Worm (Caenorhabditis elegans): ENCODE results near the gene decr-1.1.

decr-1.1 gene

DNA sequence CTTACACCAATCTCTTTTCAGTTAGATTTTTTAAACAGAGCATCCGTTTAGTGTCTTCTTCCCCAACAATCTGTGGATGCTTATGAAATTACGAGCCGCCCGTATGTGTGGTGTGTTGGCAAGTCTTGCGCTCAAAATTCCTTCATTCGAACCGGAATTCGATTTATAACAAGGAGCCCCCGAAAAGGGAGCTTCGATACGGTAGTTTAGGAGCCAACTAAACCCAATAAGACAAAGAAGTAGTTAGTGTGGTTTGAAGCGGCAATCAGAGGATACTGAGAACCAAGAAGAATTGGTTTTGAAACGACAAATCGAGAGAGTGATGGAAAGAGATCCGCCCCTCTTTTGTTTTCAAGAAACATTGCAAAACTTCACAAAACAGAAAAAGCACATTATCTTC, 30.1 kb downstream of the decr-1.1 start:
- TF ChIP-seq lin-13 (tag; optimal IDR thresholded peaks at IDR 0.05) (no peak), ces-1 (GFP tag; optimal IDR thresholded peaks at IDR 0.05) (peak; percentile 89), sptf-1 (tag; optimal IDR thresholded peaks at IDR 0.05) (no peak)

DNA sequence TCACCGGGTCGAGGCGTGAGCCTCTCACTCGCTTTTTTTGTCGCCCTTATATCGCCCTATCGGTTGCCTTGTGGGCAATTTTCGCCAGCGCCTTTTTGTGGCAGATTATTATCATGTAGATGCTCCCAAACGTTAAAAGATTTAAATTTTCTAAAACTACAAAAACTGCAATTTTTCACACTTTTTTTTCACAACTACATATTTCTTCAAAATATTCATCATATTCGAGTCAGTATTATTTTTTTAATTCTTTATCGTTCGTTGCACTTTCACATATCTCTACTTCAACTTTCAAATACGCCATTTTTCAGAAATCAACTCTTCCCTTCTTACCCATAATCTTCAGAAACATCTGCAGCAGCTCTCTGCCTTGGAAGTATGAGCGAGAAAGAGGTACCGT, 30.7 kb downstream of the decr-1.1 start, which contains the start of gene ceh-24:
Gene ceh-24, plus strand, starts transcription at position 301 of the 400 bp plus-strand sequence.
- TF ChIP-seq nhr-12 (tag; optimal IDR thresholded peaks at IDR 0.05) = no peak
- TF ChIP-seq hlh-1 (tag; optimal IDR thresholded peaks at IDR 0.05) = no peak

DNA sequence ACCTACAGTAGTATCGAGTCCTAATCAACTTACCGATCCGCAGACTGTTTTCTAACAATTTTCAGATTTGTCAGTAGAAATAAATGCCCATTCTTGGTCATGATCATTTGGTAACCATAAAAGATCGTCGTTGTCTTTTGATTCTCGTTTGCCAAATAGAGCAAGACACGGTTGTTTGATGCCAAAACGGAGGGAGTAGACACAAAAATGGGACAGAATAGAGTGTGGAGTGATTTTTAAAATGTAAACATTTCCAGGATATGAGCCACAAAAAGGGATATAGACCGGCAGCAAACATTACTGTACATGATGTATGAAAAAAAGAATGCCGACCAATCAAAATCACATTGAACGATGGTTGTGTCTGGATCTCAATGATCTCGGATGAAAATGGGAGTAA, 34.7 kb downstream of the decr-1.1 start, which contains the start of gene F55B12.2:
Gene F55B12.2, minus strand, starts transcription at position 101 of the 400 bp plus-strand sequence.
- TF ChIP-seq ces-1 (GFP tag; optimal IDR thresholded peaks at IDR 0.05) (no peak), nhr-237 (tag; optimal IDR thresholded peaks at IDR 0.05) (no peak), nhr-76 (tag; optimal IDR thresholded peaks at IDR 0.05) (no peak), zip-8 (tag; optimal IDR thresholded peaks at IDR 0.05) (no peak), ceh-83 (GFP tag; optimal IDR thresholded peaks at IDR 0.05) (no peak), unc-120 (tag; optimal IDR thresholded peaks at IDR 0.05; ENCODE audit: poor library complexity, severe bottlenecking) (no peak), sptf-1 (tag; optimal IDR thresholded peaks at IDR 0.05) (no peak), drap-1 (GFP tag; optimal IDR thresholded peaks at IDR 0.05) (no peak), ztf-11 (tag; optimal IDR thresholded peaks at IDR 0.05) (no peak), M03D4.4 (tag; optimal IDR thresholded peaks at IDR 0.05) (no peak)

- no peak for TF ChIP-seq ham-2 (GFP tag; optimal IDR thresholded peaks at IDR 0.05)
- TF ChIP-seq mep-1 (tag; optimal IDR thresholded peaks at IDR 0.05) = peak; percentile 63
- no peak for TF ChIP-seq sem-2 (GFP tag; optimal IDR thresholded peaks at IDR 0.05)
- peak; percentile 55 for TF ChIP-seq lin-32 (GFP tag; optimal IDR thresholded peaks at IDR 0.05)
- no peak for TF ChIP-seq cnd-1 (tag; optimal IDR thresholded peaks at IDR 0.05)
- TF ChIP-seq drap-1 (GFP tag; optimal IDR thresholded peaks at IDR 0.05) = peak; percentile 23
- peak; percentile 61 for TF ChIP-seq lin-13 (tag; optimal IDR thresholded peaks at IDR 0.05)
- no peak for TF ChIP-seq unc-39 (tag; optimal IDR thresholded peaks at IDR 0.05)
- no peak for TF ChIP-seq ces-1 (GFP tag; optimal IDR thresholded peaks at IDR 0.05)
- no peak for TF ChIP-seq bed-3 (GFP tag; optimal IDR thresholded peaks at IDR 0.05)
- TF ChIP-seq pha-4 (tag; optimal IDR thresholded peaks at IDR 0.05) = peak; percentile 60
- no peak for TF ChIP-seq nhr-76 (tag; optimal IDR thresholded peaks at IDR 0.05)
- no peak for TF ChIP-seq nhr-237 (tag; optimal IDR thresholded peaks at IDR 0.05)
- peak; percentile 67 for TF ChIP-seq lsy-2 (tag; optimal IDR thresholded peaks at IDR 0.05)
- TF ChIP-seq ceh-43 (GFP tag; optimal IDR thresholded peaks at IDR 0.05) = no peak
- TF ChIP-seq hlh-1 (tag; optimal IDR thresholded peaks at IDR 0.05) = peak; percentile 51
- TF ChIP-seq nhr-28 (tag; optimal IDR thresholded peaks at IDR 0.05) = no peak
- no peak for TF ChIP-seq ztf-11 (tag; optimal IDR thresholded peaks at IDR 0.05)
Observed at ce11 chrV:13818824-13819408, 36.7 kb downstream of the decr-1.1 start, which contains the start of gene sel-10. Gene sel-10, plus strand, starts transcription at chrV:13819361.

DNA sequence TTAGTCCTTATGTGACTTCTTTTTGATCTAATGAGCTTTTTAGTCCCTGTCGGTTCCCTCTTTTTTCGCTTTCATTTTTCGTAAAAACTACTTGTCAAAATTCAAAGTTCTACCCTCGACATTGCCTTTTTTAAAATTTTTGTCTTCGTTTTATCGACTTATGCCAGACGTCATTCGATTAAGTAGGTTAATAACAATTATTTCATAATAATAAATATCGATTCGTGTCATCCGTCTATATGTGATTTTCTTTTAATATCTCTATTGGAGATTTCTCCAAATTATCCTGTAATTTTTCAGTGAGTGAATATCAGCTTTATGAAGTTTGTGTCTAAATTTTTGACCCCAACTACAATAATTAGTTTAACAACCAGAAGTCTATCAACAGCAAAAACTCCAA, 40.6 kb downstream of the decr-1.1 start, which contains the start of gene hpo-31:
Gene hpo-31, plus strand, starts transcription at position 301 of the 400 bp plus-strand sequence.
- TF ChIP-seq unc-62 (GFP tag; optimal IDR thresholded peaks at IDR 0.05) (no peak), flh-1 (GFP tag; optimal IDR thresholded peaks at IDR 0.05) (no peak), lin-32 (GFP tag; optimal IDR thresholded peaks at IDR 0.05) (no peak), unc-120 (tag; optimal IDR thresholded peaks at IDR 0.05; ENCODE audit: poor library complexity, severe bottlenecking) (no peak), ham-2 (GFP tag; optimal IDR thresholded peaks at IDR 0.05) (no peak), cnd-1 (tag; optimal IDR thresholded peaks at IDR 0.05) (no peak), tbx-8 (GFP tag; optimal IDR thresholded peaks at IDR 0.05) (no peak), ces-1 (GFP tag; optimal IDR thresholded peaks at IDR 0.05) (no peak), hlh-1 (tag; optimal IDR thresholded peaks at IDR 0.05) (no peak), elt-1 (tag; optimal IDR thresholded peaks at IDR 0.05; ENCODE audit: borderline replicate concordance, insufficient read depth) (no peak), nhr-12 (tag; optimal IDR thresholded peaks at IDR 0.05) (no peak)

ce11 chrV:13827920-13828319, 45.7 kb downstream of the decr-1.1 start, which contains the start of gene nrf-5:
Gene nrf-5, plus strand, starts transcription at chrV:13828267.
- TF ChIP-seq unc-62 (GFP tag; optimal IDR thresholded peaks at IDR 0.05) = no peak
- no peak for TF ChIP-seq unc-120 (tag; optimal IDR thresholded peaks at IDR 0.05; ENCODE audit: poor library complexity, severe bottlenecking)
- TF ChIP-seq ztf-11 (tag; optimal IDR thresholded peaks at IDR 0.05) = no peak
- TF ChIP-seq hlh-1 (tag; optimal IDR thresholded peaks at IDR 0.05) = peak; percentile 64
- no peak for TF ChIP-seq ces-1 (GFP tag; optimal IDR thresholded peaks at IDR 0.05)
- no peak for TF ChIP-seq blmp-1 (tag; optimal IDR thresholded peaks at IDR 0.05)
- no peak for TF ChIP-seq nhr-2 (tag; optimal IDR thresholded peaks at IDR 0.05)
- TF ChIP-seq ham-2 (GFP tag; optimal IDR thresholded peaks at IDR 0.05) = no peak
